Fruit fly (Drosophila melanogaster) whole organism, embryonic: Measurements from ENCODE around the gene Ank2.

Experiments
- Bgb ChIP-seq: fragments of 200-800 bp; sonication (Bioruptor generic); IDR thresholded peaks from 2 replicates; pipeline ENCODE4 v1.3.6; 2022; ENCODE audit warnings: missing biosample characterization, missing genetic modification characterization; ENCODE audit not compliant: partially characterized antibody
- C15 ChIP-seq: fragments of 200-800 bp; sonication (Bioruptor generic); IDR thresholded peaks from 3 replicates; pipeline ENCODE4 v1.3.6; 2022; ENCODE audit warnings: missing biosample characterization, missing genetic modification characterization
- CG10959 ChIP-seq: fragments of 200-800 bp; sonication (Bioruptor generic); IDR thresholded peaks from 2 replicates; pipeline ENCODE4 v1.3.6; 2022; ENCODE audit warnings: missing biosample characterization, missing genetic modification characterization
- CG13296 ChIP-seq: fragments of 200-800 bp; sonication (Bioruptor generic); optimal IDR thresholded peaks from 3 replicates; lab custom pipeline; 2018; ENCODE audit warnings: missing biosample characterization, mild to moderate bottlenecking, missing genetic modification characterization
- CG14965 ChIP-seq: fragments of 200-800 bp; sonication (Bioruptor generic); optimal IDR thresholded peaks from 2 replicates; lab custom pipeline; 2016; ENCODE audit warnings: missing biosample characterization, missing genetic modification characterization, borderline replicate concordance
- CG15514 ChIP-seq: fragments of 200-800 bp; sonication (Bioruptor generic); optimal IDR thresholded peaks from 3 replicates; lab custom pipeline; 2017; ENCODE audit warnings: missing biosample characterization, missing genetic modification characterization, mild to moderate bottlenecking, moderate library complexity, missing genetic modification reagents
- CG16815 ChIP-seq: fragments of 200-800 bp; sonication (Bioruptor generic); optimal IDR thresholded peaks from 3 replicates; lab custom pipeline; 2017; ENCODE audit warnings: missing biosample characterization, mild to moderate bottlenecking, missing genetic modification characterization
- CG17186 ChIP-seq: fragments of 200-800 bp; sonication (Bioruptor generic); optimal IDR thresholded peaks from 3 replicates; lab custom pipeline; 2017; ENCODE audit warnings: missing biosample characterization, missing genetic modification reagents, missing genetic modification characterization
- CG17328 ChIP-seq: fragments of 200-800 bp; sonication (Bioruptor generic); IDR thresholded peaks from 2 replicates; pipeline ENCODE4 v1.3.6; 2022; ENCODE audit warnings: missing biosample characterization, missing genetic modification characterization
- CG17361 ChIP-seq: fragments of 200-800 bp; sonication (Bioruptor generic); IDR thresholded peaks from 3 replicates; pipeline ENCODE4 v1.3.6; 2022; ENCODE audit warnings: missing biosample characterization, missing genetic modification characterization
- CG2116 ChIP-seq: fragments of 200-800 bp; sonication (Bioruptor generic); optimal IDR thresholded peaks from 3 replicates; lab custom pipeline; 2018; ENCODE audit warnings: missing biosample characterization, mild to moderate bottlenecking, missing genetic modification characterization
- CG30020 ChIP-seq: fragments of 200-800 bp; optimal IDR thresholded peaks from 2 replicates; lab custom pipeline; 2019; ENCODE audit warnings: missing biosample characterization, mild to moderate bottlenecking, missing genetic modification characterization, moderate library complexity
- CG34376 ChIP-seq: fragments of 200-800 bp; sonication (Bioruptor generic); optimal IDR thresholded peaks from 2 replicates; lab custom pipeline; 2018; ENCODE audit warnings: missing biosample characterization, mild to moderate bottlenecking, missing genetic modification characterization
- CG3995 ChIP-seq: fragments of 200-800 bp; sonication (Bioruptor generic); optimal IDR thresholded peaks from 3 replicates; lab custom pipeline; 2016; ENCODE audit warnings: missing biosample characterization, missing genetic modification characterization
- CG5245 ChIP-seq: fragments of 200-800 bp; sonication (Bioruptor generic); optimal IDR thresholded peaks from 3 replicates; lab custom pipeline; 2016; ENCODE audit warnings: missing biosample characterization, missing genetic modification characterization
- CG6175 ChIP-seq: fragments of 200-800 bp; sonication (Bioruptor generic); IDR thresholded peaks from 3 replicates; pipeline ENCODE4 v1.3.6; 2022; ENCODE audit warnings: missing biosample characterization, missing genetic modification characterization
- CG7786 ChIP-seq: fragments of 200-800 bp; sonication (Bioruptor generic); optimal IDR thresholded peaks from 2 replicates; lab custom pipeline; 2016; ENCODE audit warnings: missing biosample characterization, missing genetic modification characterization
- CG9876 ChIP-seq: fragments of 200-800 bp; sonication (Bioruptor generic); optimal IDR thresholded peaks from 2 replicates; lab custom pipeline; 2016; ENCODE audit warnings: missing biosample characterization, missing genetic modification characterization
- Camta ChIP-seq: fragments of 200-800 bp; sonication (Bioruptor generic); optimal IDR thresholded peaks from 2 replicates; lab custom pipeline; 2016; ENCODE audit warnings: missing biosample characterization, missing genetic modification characterization
- Dad ChIP-seq: fragments of 200-800 bp; sonication (Bioruptor generic); optimal IDR thresholded peaks from 3 replicates; lab custom pipeline; 2016; ENCODE audit warnings: missing biosample characterization, missing genetic modification characterization
- Dek ChIP-seq: fragments of 200-800 bp; sonication (Bioruptor generic); optimal IDR thresholded peaks from 3 replicates; lab custom pipeline; 2019; ENCODE audit warnings: missing biosample characterization, mild to moderate bottlenecking, missing genetic modification characterization, moderate library complexity
- E2f1 ChIP-seq: fragments of 200-800 bp; sonication (Bioruptor generic); IDR thresholded peaks from 2 replicates; pipeline ENCODE4 v1.3.6; 2022; ENCODE audit warnings: missing biosample characterization, missing genetic modification characterization
- E2f2 ChIP-seq: fragments of 200-800 bp; sonication (Bioruptor generic); IDR thresholded peaks from 2 replicates; pipeline ENCODE4 v1.3.6; 2022; ENCODE audit warnings: missing biosample characterization, missing genetic modification characterization
- HLH4C ChIP-seq: fragments of 200-800 bp; sonication (Bioruptor generic); IDR thresholded peaks from 3 replicates; pipeline ENCODE4 v1.3.6; 2022; ENCODE audit warnings: missing biosample characterization, missing genetic modification characterization; ENCODE audit not compliant: partially characterized antibody
- HmgZ ChIP-seq: fragments of 200-800 bp; sonication (Bioruptor generic); optimal IDR thresholded peaks from 2 replicates; lab custom pipeline; 2018; ENCODE audit warnings: missing biosample characterization, mild to moderate bottlenecking, missing genetic modification characterization
- Hr39 ChIP-seq: fragments of >200 bp; optimal IDR thresholded peaks from 2 replicates; lab custom pipeline; 2017
- MTF-1 ChIP-seq: fragments of 200-800 bp; sonication (Bioruptor generic); optimal IDR thresholded peaks from 2 replicates; lab custom pipeline; 2018; ENCODE audit warnings: missing biosample characterization, mild to moderate bottlenecking, missing genetic modification characterization, borderline replicate concordance
- Mad ChIP-seq: fragments of 200-800 bp; sonication (Bioruptor generic); optimal IDR thresholded peaks from 2 replicates; lab custom pipeline; 2016; ENCODE audit warnings: missing biosample characterization, missing genetic modification characterization
- Mrtf ChIP-seq: fragments of 200-800 bp; sonication (Bioruptor generic); IDR thresholded peaks from 3 replicates; pipeline ENCODE4 v1.3.6; 2022; ENCODE audit warnings: missing biosample characterization, missing genetic modification characterization
- Myb ChIP-seq: fragments of 200-800 bp; sonication (Bioruptor generic); optimal IDR thresholded peaks from 2 replicates; lab custom pipeline; 2016; ENCODE audit warnings: missing biosample characterization, missing genetic modification characterization
- Oaz ChIP-seq: fragments of 200-800 bp; sonication (Bioruptor generic); IDR thresholded peaks from 2 replicates; pipeline ENCODE4 v1.3.6; 2022; ENCODE audit warnings: missing biosample characterization, missing genetic modification characterization
- Poxn ChIP-seq: fragments of 200-800 bp; sonication (Bioruptor generic); IDR thresholded peaks from 2 replicates; pipeline ENCODE4 v1.3.6; 2022; ENCODE audit warnings: missing biosample characterization, missing genetic modification characterization
- Sox100B ChIP-seq: fragments of 200-800 bp; sonication (Bioruptor generic); optimal IDR thresholded peaks from 3 replicates; lab custom pipeline; 2018; ENCODE audit warnings: missing biosample characterization, mild to moderate bottlenecking, missing genetic modification characterization
- Stat92E ChIP-seq, 3 experiments: fragments of >200 bp in 2 of 3; fragments of 200-800 bp in 1 of 3; sonication (Bioruptor generic) in 1 of 3; optimal IDR thresholded peaks; 2 replicates each; lab custom pipeline; 2017 to 2019; ENCODE audit warnings: missing biosample characterization in 3 of 3, missing genetic modification characterization in 3 of 3, mild to moderate bottlenecking in 1 of 3, moderate library complexity in 1 of 3
- Xbp1 ChIP-seq: fragments of 200-800 bp; sonication (Bioruptor generic); optimal IDR thresholded peaks from 3 replicates; lab custom pipeline; 2016; ENCODE audit warnings: missing biosample characterization, mild to moderate bottlenecking, missing genetic modification characterization
- bowl ChIP-seq: fragments of 200-800 bp; sonication (Bioruptor generic); IDR thresholded peaks from 2 replicates; pipeline ENCODE4 v1.3.6; 2022; ENCODE audit warnings: missing biosample characterization, missing genetic modification characterization
- cato ChIP-seq: fragments of 200-800 bp; sonication (Bioruptor generic); optimal IDR thresholded peaks from 2 replicates; lab custom pipeline; 2016; ENCODE audit warnings: missing biosample characterization, missing genetic modification characterization, borderline replicate concordance
- cg ChIP-seq: fragments of 200-800 bp; sonication (Bioruptor generic); optimal IDR thresholded peaks from 3 replicates; lab custom pipeline; 2019; ENCODE audit warnings: missing biosample characterization, mild to moderate bottlenecking, missing genetic modification characterization, moderate library complexity
- chn ChIP-seq: fragments of 200-800 bp; sonication (Bioruptor generic); optimal IDR thresholded peaks from 2 replicates; lab custom pipeline; 2016; ENCODE audit warnings: missing biosample characterization, missing genetic modification characterization
- crp ChIP-seq, 2 experiments: fragments of 200-800 bp; sonication (Bioruptor generic); optimal IDR thresholded peaks; 2 replicates in 1 of 2; 3 replicates in 1 of 2; lab custom pipeline; 2017; ENCODE audit warnings: missing biosample characterization in 2 of 2, missing genetic modification characterization in 2 of 2, mild to moderate bottlenecking in 1 of 2, moderate library complexity in 1 of 2
- disco-r ChIP-seq: fragments of 200-800 bp; sonication (Bioruptor generic); optimal IDR thresholded peaks from 2 replicates; lab custom pipeline; 2016; ENCODE audit warnings: missing biosample characterization, missing genetic modification characterization
- en ChIP-seq: fragments of 200-800 bp; sonication (Bioruptor generic); optimal IDR thresholded peaks from 2 replicates; lab custom pipeline; 2016; ENCODE audit warnings: missing biosample characterization, missing genetic modification characterization
- hbn ChIP-seq: fragments of 200-800 bp; sonication (Bioruptor generic); IDR thresholded peaks from 2 replicates; pipeline ENCODE4 v1.3.6; 2022; ENCODE audit warnings: missing biosample characterization, missing genetic modification characterization; ENCODE audit not compliant: partially characterized antibody
- lov ChIP-seq, 2 experiments: fragments of 200-800 bp in 1 of 2; fragments of >200 bp in 1 of 2; sonication (Bioruptor generic) in 1 of 2; IDR thresholded peaks in 1 of 2; optimal IDR thresholded peaks in 1 of 2; 2 replicates in 1 of 2; 3 replicates in 1 of 2; pipeline versions ENCODE4 v1.3.6 to Lab custom; 2017 to 2022; ENCODE audit warnings: missing biosample characterization in 1 of 2, missing genetic modification characterization in 1 of 2
- mam ChIP-seq: fragments of 200-800 bp; sonication (Bioruptor generic); optimal IDR thresholded peaks from 3 replicates; lab custom pipeline; 2016; ENCODE audit warnings: missing biosample characterization, missing genetic modification characterization
- mirr ChIP-seq: fragments of 200-800 bp; sonication (Bioruptor generic); optimal IDR thresholded peaks from 3 replicates; lab custom pipeline; 2018; ENCODE audit warnings: missing biosample characterization, mild to moderate bottlenecking, missing genetic modification characterization
- pan ChIP-seq, 4 experiments: fragments of >200 bp in 3 of 4; fragments of 200-800 bp in 1 of 4; sonication (Bioruptor generic) in 1 of 4; optimal IDR thresholded peaks in 3 of 4; IDR thresholded peaks in 1 of 4; 2 replicates each; pipeline versions ENCODE4 v1.3.6 to Lab custom; 2017 to 2022; ENCODE audit warnings: missing biosample characterization in 2 of 4, missing genetic modification characterization in 2 of 4, mixed read lengths in 1 of 4
- pnt ChIP-seq: fragments of 200-800 bp; sonication (Bioruptor generic); optimal IDR thresholded peaks from 3 replicates; lab custom pipeline; 2016; ENCODE audit warnings: missing biosample characterization, missing genetic modification characterization
- shn ChIP-seq: fragments of 200-800 bp; sonication (Bioruptor generic); optimal IDR thresholded peaks from 3 replicates; lab custom pipeline; 2016; ENCODE audit warnings: missing biosample characterization, missing genetic modification characterization
- sug ChIP-seq: fragments of 200-800 bp; optimal IDR thresholded peaks from 2 replicates; lab custom pipeline; 2019; ENCODE audit warnings: missing biosample characterization, mild to moderate bottlenecking, missing genetic modification characterization, moderate library complexity

Gene Ank2

dm6 chr3L:7614226-7614625 lies 104.0 kb downstream of the Ank2 start (continued):
- TF ChIP-seq Stat92E (GFP tag; optimal IDR thresholded peaks at IDR 0.05; lab: Kevin White, UChicago) (no peak), E2f2 (no peak), chn (GFP tag; lab: Kevin White, UChicago) (no peak), CG34376 (GFP tag; lab: Kevin White, UChicago) (no peak), Bgb (GFP tag; lab: Robert Waterston, UW) (no peak), pnt (GFP tag; lab: Kevin White, UChicago) (peak; percentile 25), Mad (GFP tag; lab: Kevin White, UChicago) (no peak), CG13296 (GFP tag; lab: Kevin White, UChicago) (no peak), Mrtf (no peak), pan (optimal IDR thresholded peaks at IDR 0.05; lab: Kevin White, UChicago) (no peak), pan (GFP tag; optimal IDR thresholded peaks at IDR 0.05 in 1 of 2, IDR thresholded peaks at IDR 0.05 in 1 of 2) (peak in 1 of 2 experiments; percentile 39), disco-r (GFP tag; lab: Kevin White, UChicago) (no peak), HmgZ (tag; lab: Kevin White, UChicago) (no peak), cato (no peak), CG17361 (GFP tag; lab: Robert Waterston, UW) (0 out of 3 replicates have a peak, but pooled peaks have one; percentile 26), Xbp1 (GFP tag; lab: Kevin White, UChicago) (peak; percentile 43), HLH4C (GFP tag; lab: Robert Waterston, UW) (no peak), Hr39 (lab: Kevin White, UChicago) (no peak), hbn (GFP tag; lab: Robert Waterston, UW) (no peak), CG30020 (tag; lab: Kevin White, UChicago) (no peak), sug (tag; lab: Kevin White, UChicago) (no peak), CG17328 (GFP tag; lab: Robert Waterston, UW) (peak; percentile 54; the same call in 1 of the 2 replicates), CG2116 (GFP tag; lab: Kevin White, UChicago) (no peak), Myb (GFP tag; lab: Kevin White, UChicago) (no peak), CG16815 (peak; percentile 12), C15 (GFP tag; lab: Robert Waterston, UW) (no peak), CG7786 (GFP tag; lab: Kevin White, UChicago) (peak; percentile 27), cg (GFP tag; lab: Kevin White, UChicago) (no peak), MTF-1 (GFP tag; lab: Kevin White, UChicago) (no peak), CG14965 (no peak), bowl (no peak), Sox100B (GFP tag; lab: Kevin White, UChicago) (peak; percentile 21), mam (GFP tag; lab: Kevin White, UChicago) (peak; percentile 40), CG15514 (GFP tag; lab: Kevin White, UChicago) (peak; percentile 6), CG10959 (GFP tag; lab: Robert Waterston, UW) (0 out of 2 replicates have a peak, but pooled peaks have one; percentile 21), CG5245 (GFP tag; lab: Kevin White, UChicago) (peak; percentile 24), mirr (no peak), CG3995 (GFP tag; lab: Kevin White, UChicago) (no peak), crp (GFP tag; optimal IDR thresholded peaks at IDR 0.05; lab: Kevin White, UChicago) (no peak), E2f1 (GFP tag; lab: Robert Waterston, UW) (peak; percentile 49), Camta (peak; percentile 26), Dad (GFP tag; lab: Kevin White, UChicago) (no peak), en (GFP tag; lab: Kevin White, UChicago) (no peak), Poxn (GFP tag; lab: Robert Waterston, UW) (no peak), CG6175 (GFP tag; lab: Robert Waterston, UW) (peak; percentile 54; the same call in 1 of the 3 replicates), CG17186 (GFP tag; lab: Kevin White, UChicago) (no peak), shn (GFP tag; lab: Kevin White, UChicago) (no peak), Oaz (GFP tag; lab: Robert Waterston, UW) (no peak; the same call in 1 of the 2 replicates), Dek (tag; lab: Kevin White, UChicago) (peak; percentile 13), CG9876 (GFP tag; lab: Kevin White, UChicago) (no peak), lov (optimal IDR thresholded peaks at IDR 0.05; lab: Kevin White, UChicago) (no peak), lov (GFP tag; IDR thresholded peaks at IDR 0.05; lab: Robert Waterston, UW) (no peak)
